Worm (Caenorhabditis elegans): ENCODE results near the gene D1054.5.
A peak's percentile ranks its signal among the peaks of the same experiment; 100 is the strongest.

The D1054.5 gene

DNA sequence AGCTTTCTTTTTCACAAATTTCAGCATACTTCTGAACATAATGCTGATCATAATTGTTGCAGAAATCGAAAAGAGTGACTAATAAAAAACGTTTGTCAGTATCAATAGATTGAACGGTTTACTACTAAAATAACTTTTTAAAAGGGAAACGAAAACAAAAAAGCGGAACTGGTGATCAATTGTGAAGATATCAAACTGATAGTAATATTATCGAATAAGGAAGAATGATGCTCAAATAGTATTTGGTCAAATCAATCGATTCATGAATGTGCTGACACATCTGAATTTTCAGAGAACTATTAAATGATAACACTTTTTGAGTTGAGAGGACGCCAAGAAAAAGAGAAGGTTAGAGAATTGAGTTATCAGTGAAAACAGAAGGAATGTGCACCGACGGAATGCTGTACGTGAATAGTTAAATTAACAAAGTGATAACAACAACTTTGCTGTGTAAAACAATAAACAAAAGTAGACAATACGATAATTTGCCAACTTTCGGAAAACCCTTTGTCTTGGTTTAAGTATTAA is at the start of gene D1054.5:
D1054.5 (minus strand) TSS at position 51 of the 528 bp plus-strand sequence.
- TF ChIP-seq blmp-1 (tag; optimal IDR thresholded peaks at IDR 0.05) (no peak), unc-39 (tag; optimal IDR thresholded peaks at IDR 0.05) (no peak), elt-3 (tag; optimal IDR thresholded peaks at IDR 0.05) (no peak), ces-1 (GFP tag; optimal IDR thresholded peaks at IDR 0.05) (no peak), snpc-4 (tag; optimal IDR thresholded peaks at IDR 0.05) (no peak), bed-3 (GFP tag; optimal IDR thresholded peaks at IDR 0.05) (no peak), mab-5 (tag; optimal IDR thresholded peaks at IDR 0.05) (no peak), ztf-11 (tag; optimal IDR thresholded peaks at IDR 0.05) (no peak), nhr-237 (tag; optimal IDR thresholded peaks at IDR 0.05) (no peak), elt-1 (tag; optimal IDR thresholded peaks at IDR 0.05; ENCODE audit: borderline replicate concordance, insufficient read depth) (no peak), flh-1 (GFP tag; optimal IDR thresholded peaks at IDR 0.05) (no peak), lin-32 (GFP tag; optimal IDR thresholded peaks at IDR 0.05) (no peak), nhr-28 (tag; optimal IDR thresholded peaks at IDR 0.05) (no peak), zip-8 (tag; optimal IDR thresholded peaks at IDR 0.05) (no peak), pha-4 (tag; optimal IDR thresholded peaks at IDR 0.05) (no peak), mls-2 (tag; optimal IDR thresholded peaks at IDR 0.05) (no peak), mep-1 (tag; optimal IDR thresholded peaks at IDR 0.05) (no peak), lsy-2 (tag; optimal IDR thresholded peaks at IDR 0.05) (no peak)

DNA sequence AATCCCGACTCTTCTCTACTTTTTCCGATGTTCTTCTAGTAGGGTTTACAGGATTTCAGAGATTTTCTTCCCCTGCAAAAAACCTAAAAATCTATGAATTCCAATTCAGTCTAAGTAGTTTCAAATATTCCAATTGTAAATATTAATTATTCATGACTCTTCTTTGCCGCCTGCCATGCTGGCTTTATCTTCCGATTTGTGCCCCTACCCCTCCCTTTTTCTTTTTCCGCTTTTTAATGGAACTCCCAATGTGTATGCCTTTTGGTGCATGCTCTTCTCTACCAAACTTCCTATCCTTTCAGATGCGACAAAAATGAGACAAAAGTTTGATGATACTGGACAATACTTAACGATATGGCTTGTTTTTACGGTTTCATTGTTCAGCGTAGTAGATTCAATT is 48.3 kb upstream of the D1054.5 start, which contains the start of gene nrx-1:
nrx-1 (plus strand) TSS at position 301 of the 400 bp plus-strand sequence.
- TF ChIP-seq ham-2 (GFP tag; optimal IDR thresholded peaks at IDR 0.05): no peak
- no peak for TF ChIP-seq blmp-1 (tag; optimal IDR thresholded peaks at IDR 0.05)
- no peak for TF ChIP-seq nhr-237 (tag; optimal IDR thresholded peaks at IDR 0.05)
- TF ChIP-seq M03D4.4 (tag; optimal IDR thresholded peaks at IDR 0.05): no peak
- TF ChIP-seq nhr-28 (tag; optimal IDR thresholded peaks at IDR 0.05): no peak
- no peak for TF ChIP-seq hlh-1 (tag; optimal IDR thresholded peaks at IDR 0.05)
- TF ChIP-seq elt-1 (tag; optimal IDR thresholded peaks at IDR 0.05; ENCODE audit: borderline replicate concordance, insufficient read depth): no peak
- no peak for TF ChIP-seq unc-39 (tag; optimal IDR thresholded peaks at IDR 0.05)
- no peak for TF ChIP-seq mls-2 (tag; optimal IDR thresholded peaks at IDR 0.05)
- TF ChIP-seq ceh-39 (tag; optimal IDR thresholded peaks at IDR 0.05): no peak
- TF ChIP-seq nhr-2 (tag; optimal IDR thresholded peaks at IDR 0.05): no peak
- TF ChIP-seq cnd-1 (tag; optimal IDR thresholded peaks at IDR 0.05): no peak
- TF ChIP-seq unc-62 (GFP tag; optimal IDR thresholded peaks at IDR 0.05): no peak

- TF ChIP-seq lsy-2 (tag; optimal IDR thresholded peaks at IDR 0.05): no peak
- TF ChIP-seq ces-1 (GFP tag; optimal IDR thresholded peaks at IDR 0.05): peak; percentile 94
Measured at ce11 chrV:10818498-10818897, 42.1 kb upstream of the D1054.5 start.

ce11 chrV:10816831-10817230 is 40.5 kb upstream of the D1054.5 start:
- TF ChIP-seq ces-1 (GFP tag; optimal IDR thresholded peaks at IDR 0.05) (peak; percentile 88), lsy-2 (tag; optimal IDR thresholded peaks at IDR 0.05) (no peak)

DNA sequence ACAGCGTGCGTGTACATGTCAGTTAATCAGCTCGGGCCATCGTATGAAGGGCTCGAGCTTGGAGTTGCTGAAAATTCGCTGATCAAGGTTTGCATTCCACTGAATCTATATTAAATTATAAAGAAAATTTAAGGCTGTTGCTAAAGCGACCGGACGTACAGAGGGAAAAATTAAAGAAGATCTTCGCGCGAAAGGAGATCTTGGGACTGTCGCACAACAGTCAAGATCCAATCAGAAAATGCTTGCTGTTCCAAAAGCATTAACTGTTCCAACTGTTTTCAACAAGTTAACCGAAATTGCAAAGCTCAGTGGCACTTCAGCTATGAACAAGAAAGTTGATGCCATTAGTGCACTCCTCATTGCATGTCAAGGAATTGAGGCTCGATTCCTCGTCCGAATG is 38.0 kb upstream of the D1054.5 start:
- no peak for TF ChIP-seq cnd-1 (tag; optimal IDR thresholded peaks at IDR 0.05)
- TF ChIP-seq nhr-237 (tag; optimal IDR thresholded peaks at IDR 0.05): no peak
- TF ChIP-seq tbx-8 (GFP tag; optimal IDR thresholded peaks at IDR 0.05): no peak
- TF ChIP-seq unc-120 (tag; optimal IDR thresholded peaks at IDR 0.05; ENCODE audit: poor library complexity, severe bottlenecking): no peak
- no peak for TF ChIP-seq ceh-83 (GFP tag; optimal IDR thresholded peaks at IDR 0.05)
- no peak for TF ChIP-seq lin-13 (tag; optimal IDR thresholded peaks at IDR 0.05)
- no peak for TF ChIP-seq unc-62 (GFP tag; optimal IDR thresholded peaks at IDR 0.05)
- TF ChIP-seq sptf-1 (tag; optimal IDR thresholded peaks at IDR 0.05): no peak
- TF ChIP-seq blmp-1 (tag; optimal IDR thresholded peaks at IDR 0.05): no peak
